Fruit fly (Drosophila melanogaster) whole organism, adult: ENCODE measurements around the gene Drsl4.

ENCODE experiments used
- CG5204 ChIP-seq: fragments of 200-800 bp; sonication (Bioruptor generic); optimal IDR thresholded peaks from 2 replicates; lab custom pipeline; 2016; ENCODE audit warnings: missing biosample characterization, missing genetic modification characterization
- pad ChIP-seq: fragments of 200-800 bp; sonication (Bioruptor generic); optimal IDR thresholded peaks from 3 replicates; lab custom pipeline; 2017; ENCODE audit warnings: missing biosample characterization, missing genetic modification characterization, mild to moderate bottlenecking, moderate library complexity, missing genetic modification reagents

DNA sequence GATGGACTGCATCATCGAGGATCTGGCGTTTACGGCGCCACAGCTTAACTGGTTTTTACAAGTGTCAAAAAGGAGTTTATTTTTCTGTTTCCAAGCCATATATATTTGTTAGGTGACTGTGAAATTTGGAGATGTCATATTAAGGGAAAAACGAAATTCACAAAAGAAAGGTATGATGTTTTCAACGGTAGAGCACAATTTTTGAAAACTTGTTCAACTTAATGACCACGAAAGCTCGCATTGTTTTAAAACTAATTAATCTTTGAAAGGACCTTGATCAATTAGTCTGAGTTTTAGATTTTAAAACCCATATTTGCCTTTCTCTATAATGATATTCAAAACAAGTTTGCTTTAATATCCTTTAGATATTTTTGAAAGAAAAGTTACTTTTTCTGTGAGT is 13.4 kb downstream of the Drsl4 start, which contains the start of gene Strip:
- TF ChIP-seq pad (GFP tag; lab: Kevin White, UChicago) (no peak), CG5204 (GFP tag; lab: Kevin White, UChicago) (no peak)
